Worm (Caenorhabditis elegans) whole organism, late embryonic: Measurements from ENCODE around the gene Y41C4A.11.

ENCODE experiments used
- K09A11.1 ChIP-seq: sonication (generic microtip); optimal IDR thresholded peaks from 2 replicates; lab custom pipeline; 2017; ENCODE audit warnings: antibody characterized with exemption, mild to moderate bottlenecking, missing genetic modification characterization, missing compliant biosample characterization; ENCODE audit not compliant: insufficient read depth
- ceh-22 ChIP-seq: sonication (generic microtip); optimal IDR thresholded peaks from 2 replicates; lab custom pipeline; 2017; ENCODE audit warnings: missing biosample characterization, missing genetic modification characterization
- gmeb-2 ChIP-seq: sonication (generic microtip); optimal IDR thresholded peaks from 2 replicates; lab custom pipeline; 2016; ENCODE audit warnings: missing genetic modification characterization, inconsistent platforms, missing compliant biosample characterization
- pag-3 ChIP-seq: sonication (generic microtip); optimal IDR thresholded peaks from 2 replicates; lab custom pipeline; 2016; ENCODE audit warnings: missing compliant biosample characterization, missing genetic modification characterization, borderline replicate concordance
- tbx-2 ChIP-seq: sonication (generic microtip); optimal IDR thresholded peaks from 2 replicates; lab custom pipeline; 2016; ENCODE audit warnings: missing genetic modification characterization, missing compliant biosample characterization

DNA sequence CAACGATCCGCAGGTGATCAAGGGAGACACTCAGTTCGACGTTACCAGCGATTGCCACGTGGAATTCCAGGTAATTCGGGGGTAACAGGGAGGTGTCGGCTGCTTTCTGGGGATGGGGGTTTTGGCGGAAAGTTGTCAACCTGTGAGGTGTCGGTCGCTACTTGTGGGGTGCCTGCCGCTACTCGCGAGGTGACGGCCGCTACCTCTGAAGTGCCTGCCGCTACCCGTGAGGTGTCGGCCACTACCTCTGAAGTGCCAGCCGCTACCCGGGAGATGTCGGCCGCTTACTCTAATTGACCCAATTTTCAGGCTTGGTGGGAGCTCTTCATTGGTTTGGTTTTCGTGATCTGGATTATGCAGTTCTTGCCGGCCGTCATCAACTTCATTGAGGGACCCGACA lies 11.2 kb downstream of the Y41C4A.11 start:
- TF ChIP-seq gmeb-2 (no peak), K09A11.1 (tag; lab: Kevin White, UChicago) (no peak), tbx-2 (tag; lab: Kevin White, UChicago) (no peak), pag-3 (tag; lab: Kevin White, UChicago) (no peak), ceh-22 (tag; lab: Kevin White, UChicago) (no peak)
